Worm (Caenorhabditis elegans): ENCODE results near the gene srh-137.

DNA sequence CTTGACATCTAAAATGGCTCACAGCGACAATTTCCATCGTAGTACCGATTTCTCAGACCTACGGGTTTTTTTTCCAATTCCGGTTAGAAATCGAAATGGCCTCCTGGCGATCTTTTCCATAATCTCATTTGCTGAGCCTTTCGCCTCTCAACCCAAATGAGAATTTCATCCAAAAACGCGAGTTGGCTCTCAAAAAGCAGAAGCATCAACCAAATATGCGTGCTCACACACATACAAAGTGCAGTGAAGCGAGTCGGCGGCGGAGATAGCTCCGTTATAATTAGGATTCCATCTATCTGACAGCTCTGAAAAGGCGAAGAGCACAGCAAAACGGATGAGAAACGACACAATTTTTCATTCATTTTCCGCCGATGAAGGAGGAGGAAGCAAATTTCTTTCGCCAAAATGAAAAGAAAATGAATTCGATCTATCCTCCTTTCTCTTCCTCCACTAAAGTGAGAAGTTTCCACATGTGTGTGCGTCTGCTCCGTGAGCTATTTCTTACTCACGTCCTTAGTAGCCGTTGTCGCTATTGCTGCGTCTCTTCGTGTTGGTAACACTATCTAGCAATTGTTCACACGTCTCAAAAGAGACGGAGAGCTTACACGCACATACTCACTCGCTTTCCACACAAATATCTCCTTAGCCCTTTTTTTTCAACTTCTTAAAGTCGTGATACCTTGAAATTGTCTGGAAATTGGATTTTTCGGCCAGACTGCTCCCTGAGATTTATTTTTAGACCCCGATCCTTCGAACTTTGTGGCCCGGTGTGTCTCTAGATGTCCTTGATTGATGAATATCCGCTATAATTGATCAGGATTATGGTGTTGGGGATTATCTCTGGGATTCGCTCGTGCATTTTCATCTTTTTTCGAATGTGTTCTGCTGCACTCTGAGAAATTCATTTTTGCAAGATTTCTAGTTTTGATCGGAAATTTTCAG, 35.9 kb upstream of the srh-137 start:
- no peak for TF ChIP-seq klf-2 (GFP tag; conservative IDR thresholded peaks at IDR 0.05)
- TF ChIP-seq ref-1 (GFP tag; conservative IDR thresholded peaks at IDR 0.05): no peak
- TF ChIP-seq cog-1 (tag; optimal IDR thresholded peaks at IDR 0.05): no peak
- TF ChIP-seq tab-1 (GFP tag; IDR thresholded peaks at IDR 0.05): no peak
- no peak for TF ChIP-seq flt-1 (GFP tag; IDR thresholded peaks at IDR 0.05)
- no peak for TF ChIP-seq T22C8.4 (GFP tag; IDR thresholded peaks at IDR 0.05)
- TF ChIP-seq ztf-23 (GFP tag; IDR thresholded peaks at IDR 0.05): no peak

All from whole organism, midembryonic.